Worm (Caenorhabditis elegans) whole organism, early embryonic: ENCODE measurements around the gene idpc-3.

Experiments
- B0310.2 ChIP-seq: sonication (generic microtip); optimal IDR thresholded peaks from 2 replicates; lab custom pipeline; 2016; ENCODE audit warnings: mild to moderate bottlenecking, missing genetic modification characterization, missing compliant biosample characterization
- F13C5.2 ChIP-seq: sonication (generic microtip); optimal IDR thresholded peaks from 2 replicates; lab custom pipeline; 2017; ENCODE audit warnings: mild to moderate bottlenecking, missing genetic modification characterization, inconsistent platforms, missing compliant biosample characterization
- aly-1 ChIP-seq: sonication (generic microtip); optimal IDR thresholded peaks from 2 replicates; lab custom pipeline; 2016; ENCODE audit warnings: missing genetic modification characterization, missing compliant biosample characterization
- ama-1 ChIP-seq: fragments of 150-350 bp; optimal IDR thresholded peaks from 2 replicates; lab custom pipeline; 2014
- ceh-13 ChIP-seq: fragments of 200-800 bp; sonication (Bioruptor generic); optimal IDR thresholded peaks from 2 replicates; lab custom pipeline; 2018; ENCODE audit warnings: mild to moderate bottlenecking, missing genetic modification characterization, missing compliant biosample characterization
- ceh-36 ChIP-seq: sonication (generic microtip); optimal IDR thresholded peaks from 2 replicates; lab custom pipeline; 2016; ENCODE audit warnings: missing genetic modification characterization, inconsistent platforms, missing compliant biosample characterization
- ets-7 ChIP-seq: sonication (generic microtip); optimal IDR thresholded peaks from 2 replicates; lab custom pipeline; 2016; ENCODE audit warnings: missing genotype, missing genetic modification characterization, missing compliant biosample characterization
- flt-1 ChIP-seq: fragments of 200-800 bp; sonication (Bioruptor generic); IDR thresholded peaks from 2 replicates; pipeline ENCODE4 v1.3.6; 2022; ENCODE audit warnings: missing genetic modification characterization, missing compliant biosample characterization
- hmbx-1 ChIP-seq: sonication (generic microtip); optimal IDR thresholded peaks from 2 replicates; lab custom pipeline; 2016; ENCODE audit warnings: mild to moderate bottlenecking, missing genetic modification characterization, missing compliant biosample characterization
- hmg-4 ChIP-seq: fragments of 200-800 bp; sonication (Bioruptor generic); optimal IDR thresholded peaks from 2 replicates; lab custom pipeline; 2018; ENCODE audit warnings: mild to moderate bottlenecking, missing genetic modification characterization, missing compliant biosample characterization
- hnd-1 ChIP-seq: sonication (generic microtip); optimal IDR thresholded peaks from 2 replicates; lab custom pipeline; 2016; ENCODE audit warnings: missing genetic modification characterization, missing compliant biosample characterization
- pes-1 ChIP-seq: fragments of 200-800 bp; sonication (Bioruptor generic); IDR thresholded peaks from 2 replicates; pipeline ENCODE4 v1.3.6; 2022; ENCODE audit warnings: missing genetic modification reagents, missing genetic modification characterization, missing compliant biosample characterization
- scrt-1 ChIP-seq: fragments of 200-800 bp; sonication (Bioruptor generic); IDR thresholded peaks from 2 replicates; pipeline ENCODE4 v1.3.6; 2022; ENCODE audit warnings: missing genetic modification characterization, missing compliant biosample characterization
- sea-1 ChIP-seq: fragments of 200-800 bp; sonication (Bioruptor generic); conservative IDR thresholded peaks from 2 replicates; pipeline ENCODE4 v1.3.6; 2022; ENCODE audit warnings: missing genetic modification characterization, missing compliant biosample characterization
- tbx-11 ChIP-seq: fragments of 200-800 bp; sonication (Bioruptor generic); IDR thresholded peaks from 2 replicates; pipeline ENCODE4 v1.3.6; 2022; ENCODE audit warnings: missing genetic modification characterization, missing compliant biosample characterization
- tbx-37 ChIP-seq: fragments of 200-800 bp; sonication (Bioruptor generic); conservative IDR thresholded peaks from 2 replicates; pipeline ENCODE4 v1.3.6; 2022; ENCODE audit warnings: missing genetic modification reagents, missing genetic modification characterization, missing compliant biosample characterization
- tra-4 ChIP-seq: sonication (generic microtip); optimal IDR thresholded peaks from 2 replicates; lab custom pipeline; 2017; ENCODE audit warnings: missing genetic modification characterization, missing compliant biosample characterization

idpc-3 gene

DNA sequence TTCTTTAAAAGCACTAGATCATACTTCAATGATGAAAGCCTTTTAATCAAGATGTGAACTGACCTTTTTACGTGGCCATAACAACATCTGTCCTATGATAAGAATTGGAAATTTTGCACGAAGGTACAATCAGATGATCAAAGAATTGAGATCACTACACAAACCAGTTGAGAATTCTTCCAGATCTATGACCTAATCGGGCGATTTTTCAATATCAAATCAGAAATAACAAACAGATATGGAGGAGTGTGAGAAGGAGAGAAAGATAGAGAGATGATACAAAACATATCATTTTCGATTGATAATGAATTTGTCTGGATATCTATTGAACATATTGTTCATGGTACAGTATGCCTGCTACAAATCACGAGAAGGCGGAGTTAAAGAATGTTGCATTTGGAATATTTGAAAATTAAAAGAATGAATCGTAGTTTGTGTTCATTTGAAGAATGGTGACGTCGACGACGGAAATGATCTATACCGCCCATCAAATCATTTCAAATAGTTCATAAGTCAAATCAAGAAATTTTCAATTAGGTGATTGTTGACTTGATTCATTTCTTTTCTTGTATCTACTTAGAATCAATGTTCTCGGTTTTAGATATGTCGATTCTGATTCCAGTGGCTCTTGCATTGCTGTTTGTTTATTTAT, 25.3 kb upstream of the idpc-3 start, which contains the start of gene cyp-29A4:
Gene cyp-29A4 (plus strand): TSS at position 602 of the 652 bp plus-strand sequence.
- no peak for TF ChIP-seq F13C5.2 (tag; lab: Kevin White, UChicago)
- TF ChIP-seq hmbx-1 (tag; lab: Kevin White, UChicago) = no peak
- TF ChIP-seq flt-1 (GFP tag; lab: Robert Waterston, UW) = no peak
- no peak for TF ChIP-seq tbx-37
- TF ChIP-seq scrt-1 (GFP tag; lab: Robert Waterston, UW) = no peak
- no peak for TF ChIP-seq ceh-13 (GFP tag; lab: Kevin White, UChicago)
- TF ChIP-seq hnd-1 (tag; lab: Kevin White, UChicago) = no peak
- no peak for TF ChIP-seq B0310.2 (tag; lab: Kevin White, UChicago)
- TF ChIP-seq aly-1 (tag; lab: Kevin White, UChicago) = no peak

ce11 chrV:9651294-9651693, 22.3 kb upstream of the idpc-3 start, which contains the start of gene T06E4.21:
Gene T06E4.21 (plus strand): TSS chrV:9651594.
- no peak for TF ChIP-seq ama-1 (lab: Kevin White, UChicago)
- TF ChIP-seq aly-1 (tag; lab: Kevin White, UChicago) = no peak
- TF ChIP-seq ceh-36 (tag; lab: Kevin White, UChicago) = no peak
- no peak for TF ChIP-seq ceh-13 (GFP tag; lab: Kevin White, UChicago)
- TF ChIP-seq pes-1 = no peak
- TF ChIP-seq tbx-37 = no peak
- TF ChIP-seq F13C5.2 (tag; lab: Kevin White, UChicago) = no peak
- TF ChIP-seq hnd-1 (tag; lab: Kevin White, UChicago) = no peak
- no peak for TF ChIP-seq tbx-11 (GFP tag; lab: Robert Waterston, UW)
- no peak for TF ChIP-seq ets-7 (tag; lab: Kevin White, UChicago)
- no peak for TF ChIP-seq flt-1 (GFP tag; lab: Robert Waterston, UW)

DNA sequence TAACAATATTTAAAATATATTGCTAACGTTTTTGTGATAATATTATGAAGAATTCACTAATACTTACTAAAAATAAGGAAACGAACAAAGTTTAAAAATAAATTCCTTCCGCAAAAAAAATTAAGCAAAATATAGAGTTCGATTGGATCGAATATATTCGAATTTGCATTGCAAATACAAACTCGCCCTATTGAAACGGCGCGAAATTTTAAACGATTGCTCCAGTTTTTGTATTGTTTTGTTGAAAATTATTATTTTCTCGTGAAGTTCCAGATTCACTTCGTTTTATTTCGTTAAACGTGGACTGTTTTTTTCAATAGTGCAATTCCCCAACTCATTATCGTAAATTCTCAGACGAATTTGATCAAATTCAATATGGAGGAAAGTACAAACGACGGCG, 16.5 kb upstream of the idpc-3 start, which contains the start of the genes atl-1 and hcp-2:
Gene atl-1 (minus strand): TSS at position 89 of the 400 bp plus-strand sequence.
Gene hcp-2 (plus strand): TSS at position 353 of the 400 bp plus-strand sequence.
- TF ChIP-seq scrt-1 (GFP tag; lab: Robert Waterston, UW) (no peak), hmbx-1 (tag; lab: Kevin White, UChicago) (no peak), B0310.2 (tag; lab: Kevin White, UChicago) (no peak), ets-7 (tag; lab: Kevin White, UChicago) (no peak), pes-1 (no peak), tra-4 (tag; lab: Kevin White, UChicago) (no peak), flt-1 (GFP tag; lab: Robert Waterston, UW) (no peak), ceh-13 (GFP tag; lab: Kevin White, UChicago) (no peak), F13C5.2 (tag; lab: Kevin White, UChicago) (no peak), hmg-4 (no peak), ama-1 (lab: Kevin White, UChicago) (no peak), ceh-36 (tag; lab: Kevin White, UChicago) (no peak), tbx-11 (GFP tag; lab: Robert Waterston, UW) (no peak), tbx-37 (no peak), aly-1 (tag; lab: Kevin White, UChicago) (no peak), sea-1 (GFP tag; lab: Robert Waterston, UW) (no peak), hnd-1 (tag; lab: Kevin White, UChicago) (no peak)

- TF ChIP-seq flt-1 (GFP tag; lab: Robert Waterston, UW) = no peak
- TF ChIP-seq aly-1 (tag; lab: Kevin White, UChicago) = no peak
- no peak for TF ChIP-seq pes-1
- TF ChIP-seq F13C5.2 (tag; lab: Kevin White, UChicago) = no peak
- TF ChIP-seq scrt-1 (GFP tag; lab: Robert Waterston, UW) = no peak
- TF ChIP-seq hmbx-1 (tag; lab: Kevin White, UChicago) = no peak
- no peak for TF ChIP-seq ets-7 (tag; lab: Kevin White, UChicago)
- no peak for TF ChIP-seq tra-4 (tag; lab: Kevin White, UChicago)
- TF ChIP-seq B0310.2 (tag; lab: Kevin White, UChicago) = no peak
- no peak for TF ChIP-seq ama-1 (lab: Kevin White, UChicago)
- no peak for TF ChIP-seq tbx-37
- TF ChIP-seq sea-1 (GFP tag; lab: Robert Waterston, UW) = no peak
- TF ChIP-seq ceh-36 (tag; lab: Kevin White, UChicago) = no peak
- TF ChIP-seq ceh-13 (GFP tag; lab: Kevin White, UChicago) = no peak
- no peak for TF ChIP-seq hnd-1 (tag; lab: Kevin White, UChicago)
- TF ChIP-seq tbx-11 (GFP tag; lab: Robert Waterston, UW) = no peak
Observed at ce11 chrV:9633313-9633712, 4.3 kb upstream of the idpc-3 start, which contains the start of gene col-147. Gene col-147 (minus strand): TSS chrV:9633338.

DNA sequence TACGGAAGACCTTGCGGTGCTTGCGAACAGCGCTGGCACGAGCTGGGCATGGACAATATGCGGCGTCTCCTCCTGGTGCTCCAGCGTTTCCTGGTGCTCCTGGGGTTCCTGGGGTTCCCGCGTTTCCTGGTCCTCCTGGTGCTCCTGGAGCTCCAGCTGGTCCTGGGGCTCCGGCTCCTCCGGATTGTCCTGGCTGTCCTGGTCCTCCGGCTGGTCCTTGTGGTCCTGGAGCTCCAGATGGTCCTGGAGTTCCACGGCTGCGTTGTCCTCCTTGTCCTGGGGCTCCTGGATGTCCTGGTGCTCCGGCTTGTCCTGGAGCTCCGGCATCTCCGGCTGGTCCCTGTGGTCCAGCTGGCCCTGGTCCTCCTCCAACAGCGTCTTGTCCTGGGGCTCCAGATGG, 3.3 kb upstream of the idpc-3 start:
- TF ChIP-seq hmbx-1 (tag; lab: Kevin White, UChicago) = no peak

DNA sequence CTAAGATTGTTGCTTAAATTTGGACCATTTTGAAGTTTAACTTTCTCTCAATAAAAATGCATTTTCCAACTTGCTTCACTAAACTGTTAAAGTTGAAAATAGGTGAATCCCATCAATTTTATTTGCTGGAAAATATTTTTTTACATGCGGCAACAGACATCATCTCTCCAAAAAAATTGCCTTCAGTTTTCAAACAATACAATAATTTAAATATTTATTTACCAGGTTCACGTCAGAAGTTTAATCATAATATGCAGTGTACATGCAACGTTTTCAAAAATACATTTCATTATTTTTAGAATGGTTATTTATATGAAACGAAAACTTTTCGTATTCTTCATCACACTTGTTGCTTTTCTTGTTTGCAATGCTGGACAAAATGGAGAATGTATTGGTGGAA, 1.9 kb upstream of the idpc-3 start, which contains the start of gene T06E4.5:
Gene T06E4.5 (plus strand): TSS at position 301 of the 400 bp plus-strand sequence.
- TF ChIP-seq flt-1 (GFP tag; lab: Robert Waterston, UW) = no peak
- TF ChIP-seq hmg-4 = no peak
- no peak for TF ChIP-seq hnd-1 (tag; lab: Kevin White, UChicago)
- no peak for TF ChIP-seq hmbx-1 (tag; lab: Kevin White, UChicago)
- no peak for TF ChIP-seq F13C5.2 (tag; lab: Kevin White, UChicago)
- no peak for TF ChIP-seq tbx-11 (GFP tag; lab: Robert Waterston, UW)
- no peak for TF ChIP-seq ceh-13 (GFP tag; lab: Kevin White, UChicago)
- TF ChIP-seq sea-1 (GFP tag; lab: Robert Waterston, UW) = no peak
- no peak for TF ChIP-seq B0310.2 (tag; lab: Kevin White, UChicago)
- no peak for TF ChIP-seq scrt-1 (GFP tag; lab: Robert Waterston, UW)
- no peak for TF ChIP-seq ets-7 (tag; lab: Kevin White, UChicago)

ce11 chrV:9630542-9630941, 1.5 kb upstream of the idpc-3 start:
- TF ChIP-seq F13C5.2 (tag; lab: Kevin White, UChicago) = no peak
- no peak for TF ChIP-seq ets-7 (tag; lab: Kevin White, UChicago)
- TF ChIP-seq tbx-37 = no peak
- TF ChIP-seq tbx-11 (GFP tag; lab: Robert Waterston, UW) = no peak
- TF ChIP-seq sea-1 (GFP tag; lab: Robert Waterston, UW) = no peak
- TF ChIP-seq hmbx-1 (tag; lab: Kevin White, UChicago) = no peak
- no peak for TF ChIP-seq ama-1 (lab: Kevin White, UChicago)
- TF ChIP-seq tra-4 (tag; lab: Kevin White, UChicago) = no peak
- no peak for TF ChIP-seq ceh-36 (tag; lab: Kevin White, UChicago)
- no peak for TF ChIP-seq flt-1 (GFP tag; lab: Robert Waterston, UW)
- no peak for TF ChIP-seq scrt-1 (GFP tag; lab: Robert Waterston, UW)
- TF ChIP-seq ceh-13 (GFP tag; lab: Kevin White, UChicago) = no peak
- TF ChIP-seq hmg-4 = no peak
- no peak for TF ChIP-seq aly-1 (tag; lab: Kevin White, UChicago)
- no peak for TF ChIP-seq pes-1
- TF ChIP-seq hnd-1 (tag; lab: Kevin White, UChicago) = no peak
- TF ChIP-seq B0310.2 (tag; lab: Kevin White, UChicago) = no peak
